Worm (Caenorhabditis elegans) whole organism, mixed stage, embryonic: ENCODE results near the gene pqn-65.

Source experiments
- M03D4.4 ChIP-seq: sonication (generic microtip); optimal IDR thresholded peaks from 2 replicates; lab custom pipeline; 2017; ENCODE audit warnings: mild to moderate bottlenecking, missing genetic modification characterization, missing compliant biosample characterization
- bed-3 ChIP-seq: fragments of 200-800 bp; sonication (Bioruptor generic); optimal IDR thresholded peaks from 3 replicates; lab custom pipeline; 2018; ENCODE audit warnings: mild to moderate bottlenecking, missing genetic modification characterization, moderate library complexity, missing compliant biosample characterization
- blmp-1 ChIP-seq: fragments of 150-350 bp; optimal IDR thresholded peaks from 2 replicates; lab custom pipeline; 2014; ENCODE audit warnings: missing biosample characterization, missing genetic modification characterization
- ceh-39 ChIP-seq: fragments of 150-350 bp; optimal IDR thresholded peaks from 2 replicates; lab custom pipeline; 2014; ENCODE audit warnings: missing biosample characterization, missing genetic modification characterization
- ceh-43 ChIP-seq: fragments of 200-800 bp; sonication (Bioruptor generic); optimal IDR thresholded peaks from 2 replicates; lab custom pipeline; 2018; ENCODE audit warnings: mild to moderate bottlenecking, missing genetic modification characterization, moderate library complexity, missing compliant biosample characterization
- ceh-83 ChIP-seq: fragments of 200-800 bp; sonication (Bioruptor generic); optimal IDR thresholded peaks from 2 replicates; lab custom pipeline; 2018; ENCODE audit warnings: mild to moderate bottlenecking, missing genetic modification characterization, missing compliant biosample characterization
- ces-1 ChIP-seq: fragments of 150-350 bp; optimal IDR thresholded peaks from 2 replicates; lab custom pipeline; 2014; ENCODE audit warnings: missing biosample characterization, missing genetic modification reagents, missing genetic modification characterization
- cnd-1 ChIP-seq: fragments of 200-800 bp; sonication (Bioruptor generic); optimal IDR thresholded peaks from 2 replicates; lab custom pipeline; 2018; ENCODE audit warnings: mild to moderate bottlenecking, missing genetic modification characterization, missing compliant biosample characterization
- drap-1 ChIP-seq: fragments of 200-800 bp; sonication (Bioruptor generic); optimal IDR thresholded peaks from 3 replicates; lab custom pipeline; 2018; ENCODE audit warnings: mild to moderate bottlenecking, missing genetic modification characterization, missing compliant biosample characterization
- elt-1 ChIP-seq: sonication (generic microtip); optimal IDR thresholded peaks from 2 replicates; lab custom pipeline; 2017; ENCODE audit warnings: missing genetic modification characterization, mild to moderate bottlenecking, missing compliant biosample characterization, antibody characterized with exemption, moderate library complexity, borderline replicate concordance; ENCODE audit not compliant: insufficient read depth
- elt-3 ChIP-seq: fragments of 150-350 bp; optimal IDR thresholded peaks from 2 replicates; lab custom pipeline; 2014; ENCODE audit warnings: missing biosample characterization, missing genetic modification characterization
- flh-1 ChIP-seq: fragments of 200-800 bp; sonication (Bioruptor generic); optimal IDR thresholded peaks from 2 replicates; lab custom pipeline; 2018; ENCODE audit warnings: mild to moderate bottlenecking, missing genetic modification characterization, moderate library complexity, missing compliant biosample characterization
- ham-2 ChIP-seq: fragments of 200-800 bp; sonication (Bioruptor generic); optimal IDR thresholded peaks from 2 replicates; lab custom pipeline; 2018; ENCODE audit warnings: mild to moderate bottlenecking, missing genetic modification characterization, missing compliant biosample characterization
- hlh-1 ChIP-seq: fragments of 150-350 bp; optimal IDR thresholded peaks from 2 replicates; lab custom pipeline; 2014; ENCODE audit warnings: missing biosample characterization, missing genetic modification reagents, missing genetic modification characterization
- lin-13 ChIP-seq: fragments of 150-350 bp; optimal IDR thresholded peaks from 2 replicates; lab custom pipeline; 2014; ENCODE audit warnings: missing biosample characterization, missing genetic modification characterization
- lin-32 ChIP-seq: fragments of 200-800 bp; sonication (Bioruptor generic); optimal IDR thresholded peaks from 2 replicates; lab custom pipeline; 2018; ENCODE audit warnings: mild to moderate bottlenecking, missing genetic modification characterization, missing compliant biosample characterization
- lsy-2 ChIP-seq: fragments of 150-350 bp; optimal IDR thresholded peaks from 2 replicates; lab custom pipeline; 2014; ENCODE audit warnings: missing biosample characterization, missing genetic modification characterization
- mab-5 ChIP-seq: fragments of 150-350 bp; optimal IDR thresholded peaks from 2 replicates; lab custom pipeline; 2014; ENCODE audit warnings: missing biosample characterization, missing genetic modification characterization
- mep-1 ChIP-seq: fragments of 150-350 bp; optimal IDR thresholded peaks from 2 replicates; lab custom pipeline; 2017; ENCODE audit warnings: missing biosample characterization, missing genetic modification reagents, missing genetic modification characterization, inconsistent platforms
- mls-2 ChIP-seq: sonication (generic microtip); optimal IDR thresholded peaks from 2 replicates; lab custom pipeline; 2016; ENCODE audit warnings: mild to moderate bottlenecking, missing genetic modification characterization, moderate library complexity, missing compliant biosample characterization
- nhr-12 ChIP-seq: fragments of 150-350 bp; optimal IDR thresholded peaks from 2 replicates; lab custom pipeline; 2014; ENCODE audit warnings: missing biosample characterization, missing genetic modification characterization
- nhr-2 ChIP-seq: fragments of 150-350 bp; optimal IDR thresholded peaks from 2 replicates; lab custom pipeline; 2014; ENCODE audit warnings: missing biosample characterization, missing genetic modification characterization
- nhr-237 ChIP-seq: fragments of 150-350 bp; optimal IDR thresholded peaks from 2 replicates; lab custom pipeline; 2014; ENCODE audit warnings: missing biosample characterization, missing genetic modification characterization
- nhr-28 ChIP-seq: fragments of 150-350 bp; optimal IDR thresholded peaks from 2 replicates; lab custom pipeline; 2014; ENCODE audit warnings: missing biosample characterization, missing genetic modification characterization
- nhr-76 ChIP-seq: sonication (generic microtip); optimal IDR thresholded peaks from 2 replicates; lab custom pipeline; 2017; ENCODE audit warnings: missing biosample characterization, missing genetic modification characterization
- pha-4 ChIP-seq: fragments of 150-350 bp; optimal IDR thresholded peaks from 2 replicates; lab custom pipeline; 2018; ENCODE audit warnings: missing biosample characterization, missing genetic modification reagents, missing genetic modification characterization
- sem-2 ChIP-seq: fragments of 200-800 bp; sonication (Bioruptor generic); optimal IDR thresholded peaks from 2 replicates; lab custom pipeline; 2018; ENCODE audit warnings: mild to moderate bottlenecking, missing genetic modification characterization, missing compliant biosample characterization
- snpc-4 ChIP-seq: fragments of 150-350 bp; optimal IDR thresholded peaks from 2 replicates; lab custom pipeline; 2014; ENCODE audit warnings: missing biosample characterization, missing genetic modification characterization
- sptf-1 ChIP-seq: sonication (generic microtip); optimal IDR thresholded peaks from 2 replicates; lab custom pipeline; 2017; ENCODE audit warnings: mild to moderate bottlenecking, missing genetic modification characterization, moderate library complexity, missing compliant biosample characterization
- tbx-8 ChIP-seq: fragments of 200-800 bp; sonication (Bioruptor generic); optimal IDR thresholded peaks from 2 replicates; lab custom pipeline; 2018; ENCODE audit warnings: mild to moderate bottlenecking, missing genetic modification characterization, moderate library complexity, missing compliant biosample characterization
- unc-120 ChIP-seq: sonication (generic microtip); optimal IDR thresholded peaks from 2 replicates; lab custom pipeline; 2017; ENCODE audit warnings: missing genetic modification characterization, missing compliant biosample characterization; ENCODE audit not compliant: poor library complexity, severe bottlenecking
- unc-39 ChIP-seq: fragments of 150-350 bp; optimal IDR thresholded peaks from 2 replicates; lab custom pipeline; 2014; ENCODE audit warnings: missing biosample characterization, missing genetic modification characterization
- unc-62 ChIP-seq: fragments of 150-350 bp; optimal IDR thresholded peaks from 2 replicates; lab custom pipeline; 2014; ENCODE audit warnings: missing biosample characterization, missing genetic modification reagents, missing genetic modification characterization
- zip-8 ChIP-seq: fragments of 150-350 bp; optimal IDR thresholded peaks from 2 replicates; lab custom pipeline; 2014; ENCODE audit warnings: missing biosample characterization, missing genetic modification characterization
- ztf-11 ChIP-seq: fragments of 150-350 bp; optimal IDR thresholded peaks from 2 replicates; lab custom pipeline; 2014; ENCODE audit warnings: missing biosample characterization, missing genetic modification characterization

pqn-65 gene

DNA sequence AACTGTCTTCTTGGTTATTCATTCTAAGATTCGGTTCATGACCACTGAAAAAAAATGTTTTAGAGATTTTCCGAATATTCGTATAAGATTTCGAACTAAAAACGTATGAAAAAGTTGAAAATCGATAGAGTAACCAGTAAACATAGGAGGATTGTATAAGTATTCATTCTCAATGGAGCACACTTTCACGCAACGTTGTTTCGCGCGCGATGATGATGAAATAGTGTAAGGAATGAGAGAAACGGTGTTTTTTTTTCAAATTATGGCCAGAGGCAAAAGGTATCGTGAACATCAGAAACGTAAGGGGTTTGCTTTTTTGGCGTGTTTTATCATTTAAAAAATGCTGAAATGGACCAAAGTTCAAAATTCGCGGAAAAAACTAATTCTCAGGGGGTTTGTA is at the start of gene pqn-65:
TSS of gene pqn-65 (minus strand) at position 54 of the 400 bp plus-strand sequence.
- no peak for TF ChIP-seq lin-13 (tag; lab: Kevin White, UChicago)
- TF ChIP-seq ztf-11, result no peak
- no peak for TF ChIP-seq flh-1 (GFP tag; lab: Kevin White, UChicago)
- no peak for TF ChIP-seq ces-1 (GFP tag; lab: Kevin White, UChicago)
- no peak for TF ChIP-seq mab-5 (tag; lab: Kevin White, UChicago)
- no peak for TF ChIP-seq hlh-1 (tag; lab: Kevin White, UChicago)
- peak; percentile 3 for TF ChIP-seq ceh-39 (tag; lab: Kevin White, UChicago)
- no peak for TF ChIP-seq elt-1
- no peak for TF ChIP-seq ceh-83

DNA sequence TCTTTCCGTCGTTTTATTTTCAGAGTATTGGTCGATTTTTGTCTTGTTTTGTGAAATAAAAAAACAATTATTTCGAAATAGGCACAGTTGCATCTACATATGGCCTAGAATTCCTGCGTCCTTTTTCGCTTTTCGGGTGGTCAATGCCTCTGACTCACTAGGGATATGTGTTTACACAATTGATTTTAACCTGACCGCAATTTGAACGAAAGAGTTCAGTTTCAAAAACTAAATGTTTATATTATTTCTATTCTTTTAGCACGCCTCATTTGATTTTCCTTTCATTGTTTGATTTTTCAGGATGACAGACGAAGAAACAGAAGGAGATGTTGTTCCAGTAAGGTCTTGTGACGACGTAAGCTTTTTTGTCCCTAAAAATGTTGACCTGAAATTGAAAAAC is 48.4 kb upstream of the pqn-65 start, which contains the start of gene mfsd-12:
TSS of gene mfsd-12 (plus strand) at position 301 of the 400 bp plus-strand sequence.
- no peak for TF ChIP-seq snpc-4 (tag; lab: Kevin White, UChicago)
- no peak for TF ChIP-seq elt-3 (tag; lab: Kevin White, UChicago)
- no peak for TF ChIP-seq mep-1 (tag; lab: Kevin White, UChicago)
- TF ChIP-seq hlh-1 (tag; lab: Kevin White, UChicago), result no peak
- TF ChIP-seq M03D4.4 (tag; lab: Kevin White, UChicago), result no peak
- TF ChIP-seq zip-8, result no peak
- TF ChIP-seq tbx-8, result no peak
- TF ChIP-seq elt-1, result no peak
- no peak for TF ChIP-seq ceh-39 (tag; lab: Kevin White, UChicago)
- no peak for TF ChIP-seq lin-32
- no peak for TF ChIP-seq blmp-1
- no peak for TF ChIP-seq bed-3
- no peak for TF ChIP-seq flh-1 (GFP tag; lab: Kevin White, UChicago)
- TF ChIP-seq mls-2 (tag; lab: Kevin White, UChicago), result no peak
- no peak for TF ChIP-seq ceh-83
- no peak for TF ChIP-seq sem-2 (GFP tag; lab: Kevin White, UChicago)
- no peak for TF ChIP-seq nhr-76 (tag; lab: Kevin White, UChicago)
- TF ChIP-seq lin-13 (tag; lab: Kevin White, UChicago), result no peak

DNA sequence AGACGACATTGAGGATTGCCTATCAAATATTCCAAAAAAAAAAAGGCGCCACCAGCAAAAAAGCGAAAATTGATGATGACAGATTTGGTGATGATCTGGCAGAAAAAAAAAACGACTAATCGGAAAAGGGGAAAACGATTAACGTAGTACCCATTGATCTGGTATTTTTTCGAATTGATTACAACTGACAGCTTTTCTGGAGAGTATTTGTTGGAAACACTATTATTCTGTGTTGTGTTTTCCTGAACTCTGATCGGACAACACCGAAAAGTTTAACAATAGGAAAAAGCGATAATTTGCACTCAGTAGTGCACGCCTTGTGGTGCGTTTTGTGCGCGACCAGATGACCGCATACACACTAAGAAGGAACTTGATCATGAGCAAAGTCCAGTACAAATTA is 45.2 kb upstream of the pqn-65 start:
- no peak for TF ChIP-seq unc-120 (tag; lab: Kevin White, UChicago)
- no peak for TF ChIP-seq ceh-83
- TF ChIP-seq lin-13 (tag; lab: Kevin White, UChicago), result no peak
- no peak for TF ChIP-seq unc-62
- TF ChIP-seq hlh-1 (tag; lab: Kevin White, UChicago), result no peak
- no peak for TF ChIP-seq M03D4.4 (tag; lab: Kevin White, UChicago)
- TF ChIP-seq blmp-1, result no peak
- TF ChIP-seq sptf-1, result no peak
- no peak for TF ChIP-seq elt-3 (tag; lab: Kevin White, UChicago)
- no peak for TF ChIP-seq nhr-2 (tag; lab: Kevin White, UChicago)
- no peak for TF ChIP-seq nhr-237 (tag; lab: Kevin White, UChicago)
- no peak for TF ChIP-seq drap-1 (GFP tag; lab: Kevin White, UChicago)
- TF ChIP-seq lin-32, result no peak
- no peak for TF ChIP-seq nhr-76 (tag; lab: Kevin White, UChicago)
- no peak for TF ChIP-seq elt-1
- TF ChIP-seq nhr-28, result no peak
- TF ChIP-seq ztf-11, result no peak
- TF ChIP-seq zip-8, result no peak
- TF ChIP-seq cnd-1 (tag; lab: Kevin White, UChicago), result no peak
- no peak for TF ChIP-seq snpc-4 (tag; lab: Kevin White, UChicago)

DNA sequence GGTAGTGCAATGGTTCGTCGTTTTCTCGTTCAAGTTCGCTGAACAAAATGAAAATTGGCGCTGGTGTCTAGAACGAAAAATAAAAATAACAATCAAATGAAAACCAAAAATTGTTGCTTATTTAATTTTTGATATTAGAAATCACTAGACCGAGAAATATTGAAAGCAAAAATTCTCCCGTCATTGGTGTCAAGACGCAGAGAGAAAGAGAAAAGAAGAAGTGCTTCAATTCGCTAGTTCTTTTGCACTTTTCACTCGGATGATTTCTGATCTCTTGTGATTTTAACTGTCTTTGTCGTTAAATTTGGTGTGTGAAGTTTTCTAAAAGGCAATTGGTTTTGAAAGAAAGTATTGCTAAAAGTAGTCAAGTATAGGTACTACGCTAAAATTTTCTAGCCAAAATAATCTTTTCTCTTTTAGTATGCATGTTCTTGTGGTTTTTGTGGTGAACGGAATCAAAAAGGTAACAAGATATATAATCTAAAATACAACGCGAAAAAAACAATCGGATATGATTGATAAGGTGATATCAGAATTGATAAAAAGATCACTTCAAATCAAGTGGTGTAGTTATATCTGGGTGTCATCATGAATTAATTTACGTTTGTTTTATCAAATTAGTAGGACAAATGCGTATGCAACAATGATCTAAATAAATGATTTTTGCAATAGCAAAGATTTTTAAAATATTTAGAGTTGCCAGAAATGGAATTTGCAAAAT is 43.7 kb upstream of the pqn-65 start:
- TF ChIP-seq nhr-12 (tag; lab: Kevin White, UChicago) (no peak), elt-3 (tag; lab: Kevin White, UChicago) (peak; percentile 14)

DNA sequence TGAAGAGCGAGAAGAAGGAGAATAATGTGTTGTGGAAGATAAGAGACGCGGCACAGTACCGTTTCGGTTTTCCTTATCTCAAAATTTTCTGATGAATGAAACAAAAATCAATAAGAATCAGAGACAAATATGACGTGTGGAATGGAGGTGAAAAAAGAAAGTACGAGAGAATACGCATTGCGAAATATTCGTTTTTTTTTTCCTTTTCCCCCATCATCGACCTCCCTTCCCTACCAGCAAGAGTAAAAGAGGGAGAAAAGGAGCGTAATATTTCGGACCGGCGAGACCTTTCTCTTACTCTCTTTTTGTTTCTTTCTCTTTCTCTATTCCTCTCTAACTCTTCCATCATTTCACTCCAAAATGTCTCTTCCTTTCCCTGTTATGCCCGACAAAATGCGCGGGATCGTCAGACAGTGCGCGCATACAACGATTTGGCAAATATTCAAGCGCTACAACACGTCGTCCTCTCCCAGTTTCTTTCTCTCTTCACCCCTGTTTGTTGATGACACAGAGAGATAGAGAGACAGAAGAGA is 42.9 kb upstream of the pqn-65 start:
- TF ChIP-seq nhr-12 (tag; lab: Kevin White, UChicago) (no peak), M03D4.4 (tag; lab: Kevin White, UChicago) (no peak), nhr-76 (tag; lab: Kevin White, UChicago) (no peak), zip-8 (no peak), nhr-2 (tag; lab: Kevin White, UChicago) (no peak), elt-3 (tag; lab: Kevin White, UChicago) (peak; percentile 67), flh-1 (GFP tag; lab: Kevin White, UChicago) (no peak), nhr-28 (no peak), elt-1 (no peak), hlh-1 (tag; lab: Kevin White, UChicago) (no peak), ztf-11 (no peak), sptf-1 (no peak), blmp-1 (peak; percentile 64), lin-13 (tag; lab: Kevin White, UChicago) (no peak), nhr-237 (tag; lab: Kevin White, UChicago) (peak; percentile 36), mab-5 (tag; lab: Kevin White, UChicago) (no peak), bed-3 (no peak), drap-1 (GFP tag; lab: Kevin White, UChicago) (no peak), mls-2 (tag; lab: Kevin White, UChicago) (no peak), pha-4 (tag; lab: Kevin White, UChicago) (peak; percentile 62), ces-1 (GFP tag; lab: Kevin White, UChicago) (no peak), lin-32 (no peak), unc-39 (no peak), lsy-2 (tag; lab: Kevin White, UChicago) (no peak), ceh-39 (tag; lab: Kevin White, UChicago) (no peak), ceh-43 (GFP tag; lab: Kevin White, UChicago) (no peak), tbx-8 (no peak), unc-62 (peak; percentile 12), ham-2 (GFP tag; lab: Kevin White, UChicago) (peak; percentile 46), unc-120 (tag; lab: Kevin White, UChicago) (peak; percentile 51), cnd-1 (tag; lab: Kevin White, UChicago) (no peak), mep-1 (tag; lab: Kevin White, UChicago) (peak; percentile 21)
